2 fruit fly cellular contexts compared by ENCODE assay signal in genomic region chr2L:20773453-20774054, dm6.
A peak's percentile ranks its signal among the peaks of the same experiment; 100 is the strongest.
TF ChIP-seq lines count a peak whose summit lies in the region.

No protein-coding gene starts in this region.

TF ChIP-seq in whole organism, adult, 20 proteins besides CTCF, POLR2A, EP300 and RAD21 (continued from another document):
- TF ChIP-seq cic (GFP tag; optimal IDR thresholded peaks at IDR 0.05; lab: Kevin White, UChicago), result peak; percentile 41

TF ChIP-seq in whole organism, embryonic, 481 proteins besides CTCF, POLR2A, EP300 and RAD21 (continued from another document and continues in another):
- TF ChIP-seq CG9609 (GFP tag; optimal IDR thresholded peaks at IDR 0.05; lab: Kevin White, UChicago) (no peak), Fer1 (GFP tag; optimal IDR thresholded peaks at IDR 0.05; lab: Kevin White, UChicago) (no peak), Mes4 (GFP tag; optimal IDR thresholded peaks at IDR 0.05; lab: Kevin White, UChicago) (no peak), CG6813 (GFP tag; optimal IDR thresholded peaks at IDR 0.05; lab: Kevin White, UChicago) (no peak), Sox100B (GFP tag; optimal IDR thresholded peaks at IDR 0.05; lab: Kevin White, UChicago) (peak; percentile 4), CG2199 (GFP tag; IDR thresholded peaks at IDR 0.05; lab: Robert Waterston, UW) (no peak), bab2 (GFP tag; optimal IDR thresholded peaks at IDR 0.05; lab: Kevin White, UChicago) (no peak), Stat92E (GFP tag; optimal IDR thresholded peaks at IDR 0.05; lab: Kevin White, UChicago) (no peak), CG11456 (GFP tag; IDR thresholded peaks at IDR 0.05; lab: Robert Waterston, UW) (no peak), gt (GFP tag; IDR thresholded peaks at IDR 0.05; lab: Robert Waterston, UW) (no peak), CG14441 (GFP tag; IDR thresholded peaks at IDR 0.05; lab: Robert Waterston, UW) (no peak), CG10979 (tag; optimal IDR thresholded peaks at IDR 0.05; lab: Kevin White, UChicago) (no peak), CG12219 (GFP tag; optimal IDR thresholded peaks at IDR 0.05; lab: Kevin White, UChicago) (no peak), CG1647 (GFP tag; optimal IDR thresholded peaks at IDR 0.05; lab: Kevin White, UChicago) (no peak), emc (GFP tag; optimal IDR thresholded peaks at IDR 0.05; lab: Kevin White, UChicago) (no peak), dmrt99B (tag; optimal IDR thresholded peaks at IDR 0.05; lab: Kevin White, UChicago) (no peak), pho (GFP tag; optimal IDR thresholded peaks at IDR 0.05; lab: Kevin White, UChicago) (no peak), CG12299 (tag; optimal IDR thresholded peaks at IDR 0.05; lab: Kevin White, UChicago) (no peak), gfzf (GFP tag; optimal IDR thresholded peaks at IDR 0.05; lab: Kevin White, UChicago) (no peak), zen2 (GFP tag; IDR thresholded peaks at IDR 0.05; lab: Robert Waterston, UW; ENCODE audit: partially characterized antibody) (no peak), org-1 (GFP tag; optimal IDR thresholded peaks at IDR 0.05; lab: Kevin White, UChicago) (no peak), CG15073 (GFP tag; optimal IDR thresholded peaks at IDR 0.05; lab: Kevin White, UChicago) (no peak), gcm (GFP tag; optimal IDR thresholded peaks at IDR 0.05; lab: Kevin White, UChicago) (no peak), az2 (GFP tag; optimal IDR thresholded peaks at IDR 0.05; lab: Kevin White, UChicago) (no peak), shn (GFP tag; optimal IDR thresholded peaks at IDR 0.05; lab: Kevin White, UChicago) (no peak), vnd (GFP tag; IDR thresholded peaks at IDR 0.05; lab: Robert Waterston, UW; ENCODE audit: partially characterized antibody) (no peak), CG13624 (GFP tag; optimal IDR thresholded peaks at IDR 0.05; lab: Kevin White, UChicago) (no peak), CG13296 (GFP tag; optimal IDR thresholded peaks at IDR 0.05; lab: Kevin White, UChicago) (peak; percentile 29), Nf-YB (GFP tag; optimal IDR thresholded peaks at IDR 0.05; lab: Kevin White, UChicago) (no peak), Poxn (GFP tag; IDR thresholded peaks at IDR 0.05; lab: Robert Waterston, UW) (no peak), CG3847 (GFP tag; IDR thresholded peaks at IDR 0.05; lab: Robert Waterston, UW) (no peak), CG12071 (GFP tag; optimal IDR thresholded peaks at IDR 0.05; lab: Kevin White, UChicago) (peak; percentile 12), CG7928 (GFP tag; optimal IDR thresholded peaks at IDR 0.05; lab: Kevin White, UChicago) (no peak), lab (GFP tag; optimal IDR thresholded peaks at IDR 0.05; lab: Kevin White, UChicago) (no peak), CG18599 (GFP tag; optimal IDR thresholded peaks at IDR 0.05; lab: Kevin White, UChicago) (no peak), PHDP (tag; optimal IDR thresholded peaks at IDR 0.05; lab: Kevin White, UChicago) (peak; percentile 47), pfk (GFP tag; optimal IDR thresholded peaks at IDR 0.05; lab: Kevin White, UChicago) (no peak), D19A (tag; optimal IDR thresholded peaks at IDR 0.05; lab: Kevin White, UChicago) (no peak), ac (GFP tag; optimal IDR thresholded peaks at IDR 0.05; lab: Kevin White, UChicago) (no peak), GATAe (GFP tag; conservative IDR thresholded peaks at IDR 0.05; lab: Robert Waterston, UW) (peak; percentile 49; the same call in 1 of the 2 replicates), CG9437 (GFP tag; optimal IDR thresholded peaks at IDR 0.05; lab: Kevin White, UChicago) (no peak), Usf (GFP tag; optimal IDR thresholded peaks at IDR 0.05; lab: Kevin White, UChicago) (no peak), CG34376 (GFP tag; optimal IDR thresholded peaks at IDR 0.05; lab: Kevin White, UChicago) (peak; percentile 63), CG4730 (GFP tag; IDR thresholded peaks at IDR 0.05; lab: Robert Waterston, UW) (no peak), CG13894 (tag; optimal IDR thresholded peaks at IDR 0.05; lab: Kevin White, UChicago) (peak; percentile 43), CG11560 (tag; IDR thresholded peaks at IDR 0.05; lab: Robert Waterston, UW) (no peak), crc (GFP tag; optimal IDR thresholded peaks at IDR 0.05; lab: Kevin White, UChicago) (no peak), Ets65A (GFP tag; lab: Kevin White, UChicago) (no peak), Doc3 (GFP tag; IDR thresholded peaks at IDR 0.05; lab: Robert Waterston, UW; ENCODE audit: partially characterized antibody) (no peak), MESR4 (GFP tag; optimal IDR thresholded peaks at IDR 0.05; lab: Kevin White, UChicago) (no peak), pan (optimal IDR thresholded peaks at IDR 0.05; lab: Kevin White, UChicago) (no peak), pan (GFP tag; optimal IDR thresholded peaks at IDR 0.05 in 1 of 2, IDR thresholded peaks at IDR 0.05 in 1 of 2) (peak in 1 of 2 experiments; percentile 13), fd102C (GFP tag; optimal IDR thresholded peaks at IDR 0.05; lab: Kevin White, UChicago) (no peak), CG18262 (tag; optimal IDR thresholded peaks at IDR 0.05; lab: Kevin White, UChicago) (no peak), Bteb2 (GFP tag; optimal IDR thresholded peaks at IDR 0.05; lab: Kevin White, UChicago) (no peak), tin (GFP tag; optimal IDR thresholded peaks at IDR 0.05; lab: Kevin White, UChicago) (no peak), Dll (GFP tag; IDR thresholded peaks at IDR 0.05; lab: Robert Waterston, UW; ENCODE audit: partially characterized antibody) (no peak), CG7745 (tag; optimal IDR thresholded peaks at IDR 0.05; lab: Kevin White, UChicago) (no peak), esg (GFP tag; conservative IDR thresholded peaks at IDR 0.05; lab: Robert Waterston, UW) (no peak), so (GFP tag; IDR thresholded peaks at IDR 0.05; lab: Robert Waterston, UW) (no peak), unc-4 (GFP tag; IDR thresholded peaks at IDR 0.05; lab: Robert Waterston, UW; ENCODE audit: partially characterized antibody) (no peak), cato (GFP tag; optimal IDR thresholded peaks at IDR 0.05; lab: Kevin White, UChicago; ENCODE audit: borderline replicate concordance) (no peak), CG1529 (GFP tag; optimal IDR thresholded peaks at IDR 0.05; lab: Kevin White, UChicago) (no peak), Mrtf (GFP tag; IDR thresholded peaks at IDR 0.05; lab: Robert Waterston, UW) (no peak), CG18476 (GFP tag; optimal IDR thresholded peaks at IDR 0.05; lab: Kevin White, UChicago) (no peak), CG4424 (GFP tag; optimal IDR thresholded peaks at IDR 0.05; lab: Kevin White, UChicago) (no peak), CG10274 (GFP tag; optimal IDR thresholded peaks at IDR 0.05; lab: Kevin White, UChicago) (no peak), CG8478 (optimal IDR thresholded peaks at IDR 0.05; lab: Kevin White, UChicago) (no peak), NFAT (GFP tag; IDR thresholded peaks at IDR 0.05; lab: Robert Waterston, UW) (0 out of 2 replicates have a peak, but pooled peaks have one; percentile 23), NC2β (GFP tag; optimal IDR thresholded peaks at IDR 0.05; lab: Kevin White, UChicago) (no peak), CG7372 (GFP tag; IDR thresholded peaks at IDR 0.05; lab: Robert Waterston, UW) (no peak), Ets97D (GFP tag; optimal IDR thresholded peaks at IDR 0.05; lab: Kevin White, UChicago) (no peak), salm (tag; optimal IDR thresholded peaks at IDR 0.05; lab: Kevin White, UChicago) (peak; percentile 3), Gsc (GFP tag; IDR thresholded peaks at IDR 0.05; lab: Robert Waterston, UW) (no peak), CG1792 (GFP tag; optimal IDR thresholded peaks at IDR 0.05; lab: Kevin White, UChicago) (no peak), mirr (GFP tag; optimal IDR thresholded peaks at IDR 0.05; lab: Kevin White, UChicago) (peak; percentile 1), CG31365 (tag; optimal IDR thresholded peaks at IDR 0.05; lab: Kevin White, UChicago) (no peak), knrl (GFP tag; IDR thresholded peaks at IDR 0.05; lab: Robert Waterston, UW; ENCODE audit: partially characterized antibody) (no peak), Taf1 (GFP tag; IDR thresholded peaks at IDR 0.05; lab: Robert Waterston, UW) (no peak), CG13287 (GFP tag; IDR thresholded peaks at IDR 0.05; lab: Robert Waterston, UW; ENCODE audit: partially characterized antibody) (no peak), unpg (GFP tag; optimal IDR thresholded peaks at IDR 0.05; lab: Kevin White, UChicago) (peak; percentile 38), CG17361 (GFP tag; IDR thresholded peaks at IDR 0.05; lab: Robert Waterston, UW) (no peak), CG34224 (GFP tag; IDR thresholded peaks at IDR 0.05; lab: Robert Waterston, UW; ENCODE audit: partially characterized antibody) (no peak), trh (GFP tag; optimal IDR thresholded peaks at IDR 0.05; lab: Kevin White, UChicago) (no peak), CG12744 (GFP tag; optimal IDR thresholded peaks at IDR 0.05; lab: Kevin White, UChicago) (no peak), zfh1 (GFP tag; IDR thresholded peaks at IDR 0.05; lab: Robert Waterston, UW) (no peak), ranshi (GFP tag; IDR thresholded peaks at IDR 0.05; lab: Robert Waterston, UW) (no peak), seq (GFP tag; IDR thresholded peaks at IDR 0.05; lab: Robert Waterston, UW) (no peak), Dip2 (GFP tag; IDR thresholded peaks at IDR 0.05; lab: Robert Waterston, UW) (no peak), CG3065 (GFP tag; optimal IDR thresholded peaks at IDR 0.05; lab: Kevin White, UChicago) (no peak), Opbp (GFP tag; IDR thresholded peaks at IDR 0.05; lab: Robert Waterston, UW; ENCODE audit: partially characterized antibody) (no peak), repo (GFP tag; optimal IDR thresholded peaks at IDR 0.05; lab: Kevin White, UChicago) (no peak), psq (GFP tag; optimal IDR thresholded peaks at IDR 0.05; lab: Kevin White, UChicago) (no peak), schlank (tag; optimal IDR thresholded peaks at IDR 0.05; lab: Kevin White, UChicago) (no peak), Dbx (GFP tag; IDR thresholded peaks at IDR 0.05; lab: Robert Waterston, UW) (no peak), sr (GFP tag; IDR thresholded peaks at IDR 0.05; lab: Robert Waterston, UW) (no peak), B-H2 (GFP tag; optimal IDR thresholded peaks at IDR 0.05; lab: Kevin White, UChicago) (peak; percentile 49), CG3995 (GFP tag; optimal IDR thresholded peaks at IDR 0.05; lab: Kevin White, UChicago) (no peak), CG7987 (GFP tag; optimal IDR thresholded peaks at IDR 0.05; lab: Kevin White, UChicago) (no peak), CG10543 (GFP tag; optimal IDR thresholded peaks at IDR 0.05; lab: Kevin White, UChicago) (peak; percentile 63), sob (GFP tag; IDR thresholded peaks at IDR 0.05; lab: Robert Waterston, UW) (no peak), ems (GFP tag; optimal IDR thresholded peaks at IDR 0.05; lab: Kevin White, UChicago) (no peak), Pdp1 (GFP tag; optimal IDR thresholded peaks at IDR 0.05; lab: Kevin White, UChicago) (no peak), Dek (tag; optimal IDR thresholded peaks at IDR 0.05; lab: Kevin White, UChicago) (no peak), Hr51 (GFP tag; optimal IDR thresholded peaks at IDR 0.05; lab: Kevin White, UChicago) (peak in 1 of 2 experiments; percentile 35), sima (GFP tag; optimal IDR thresholded peaks at IDR 0.05; lab: Kevin White, UChicago) (no peak), ind (GFP tag; optimal IDR thresholded peaks at IDR 0.05; lab: Kevin White, UChicago) (no peak), inv (GFP tag; IDR thresholded peaks at IDR 0.05; lab: Robert Waterston, UW; ENCODE audit: partially characterized antibody) (no peak), h (optimal IDR thresholded peaks at IDR 0.05; lab: Kevin White, UChicago) (no peak), CG1233 (GFP tag; optimal IDR thresholded peaks at IDR 0.05; lab: Kevin White, UChicago) (no peak), CG17829 (tag; optimal IDR thresholded peaks at IDR 0.05; lab: Kevin White, UChicago) (no peak), Drgx (GFP tag; IDR thresholded peaks at IDR 0.05; lab: Robert Waterston, UW) (no peak), CG9876 (GFP tag; optimal IDR thresholded peaks at IDR 0.05; lab: Kevin White, UChicago) (no peak), CG31441 (GFP tag; IDR thresholded peaks at IDR 0.05; lab: Robert Waterston, UW) (0 out of 2 replicates have a peak, but pooled peaks have one; percentile 19), CG1024 (GFP tag; IDR thresholded peaks at IDR 0.05; lab: Robert Waterston, UW) (no peak), gcm2 (GFP tag; optimal IDR thresholded peaks at IDR 0.05; lab: Kevin White, UChicago) (no peak), CG5953 (GFP tag; IDR thresholded peaks at IDR 0.05; lab: Robert Waterston, UW) (no peak), CG3281 (GFP tag; optimal IDR thresholded peaks at IDR 0.05; lab: Kevin White, UChicago) (peak; percentile 18), ato (GFP tag; IDR thresholded peaks at IDR 0.05; lab: Robert Waterston, UW; ENCODE audit: partially characterized antibody) (no peak), cad (GFP tag; optimal IDR thresholded peaks at IDR 0.05; lab: Kevin White, UChicago) (peak; percentile 23), CG11085 (GFP tag; IDR thresholded peaks at IDR 0.05; lab: Robert Waterston, UW) (no peak), Kr (GFP tag; optimal IDR thresholded peaks at IDR 0.05; lab: Kevin White, UChicago) (no peak), ase (GFP tag; IDR thresholded peaks at IDR 0.05; lab: Robert Waterston, UW) (no peak), ham (GFP tag; IDR thresholded peaks at IDR 0.05; lab: Robert Waterston, UW) (no peak), nau (GFP tag; optimal IDR thresholded peaks at IDR 0.05; lab: Kevin White, UChicago) (no peak), vfl (GFP tag; optimal IDR thresholded peaks at IDR 0.05; lab: Kevin White, UChicago) (no peak), E2f1 (GFP tag; IDR thresholded peaks at IDR 0.05; lab: Robert Waterston, UW) (no peak), CG14667 (GFP tag; IDR thresholded peaks at IDR 0.05; lab: Robert Waterston, UW) (no peak), Atf6 (GFP tag; IDR thresholded peaks at IDR 0.05; lab: Robert Waterston, UW) (0 out of 2 replicates have a peak, but pooled peaks have one; percentile 9), CG6254 (GFP tag; optimal IDR thresholded peaks at IDR 0.05; lab: Kevin White, UChicago) (no peak), slou (GFP tag; optimal IDR thresholded peaks at IDR 0.05; lab: Kevin White, UChicago) (no peak), dan (GFP tag; IDR thresholded peaks at IDR 0.05; lab: Robert Waterston, UW) (no peak), H2.0 (GFP tag; IDR thresholded peaks at IDR 0.05; lab: Robert Waterston, UW) (no peak), Vsx1 (GFP tag; optimal IDR thresholded peaks at IDR 0.05; lab: Kevin White, UChicago) (no peak), Doc2 (GFP tag; IDR thresholded peaks at IDR 0.05; lab: Robert Waterston, UW) (no peak), ci (GFP tag; IDR thresholded peaks at IDR 0.05; lab: Robert Waterston, UW) (no peak), Lpt (GFP tag; optimal IDR thresholded peaks at IDR 0.05; lab: Kevin White, UChicago) (no peak)
